Fruit fly (Drosophila melanogaster) whole organism, embryonic: ENCODE results near the gene Ced-12.

Source experiments
- ATbp ChIP-seq: fragments of 200-800 bp; sonication (Bioruptor generic); optimal IDR thresholded peaks from 2 replicates; lab custom pipeline; 2017; ENCODE audit warnings: missing biosample characterization, mild to moderate bottlenecking, missing genetic modification characterization, missing genetic modification reagents
- Bgb ChIP-seq: fragments of 200-800 bp; sonication (Bioruptor generic); IDR thresholded peaks from 2 replicates; pipeline ENCODE4 v1.3.6; 2022; ENCODE audit warnings: missing biosample characterization, missing genetic modification characterization; ENCODE audit not compliant: partially characterized antibody
- CG10267 ChIP-seq: fragments of 200-800 bp; sonication (Bioruptor generic); optimal IDR thresholded peaks from 2 replicates; lab custom pipeline; 2018; ENCODE audit warnings: missing biosample characterization, mild to moderate bottlenecking, missing genetic modification characterization, moderate library complexity
- CG10431 ChIP-seq: fragments of 200-800 bp; sonication (Bioruptor generic); optimal IDR thresholded peaks from 3 replicates; lab custom pipeline; 2018; ENCODE audit warnings: missing biosample characterization, mild to moderate bottlenecking, missing genetic modification characterization
- CG11247 ChIP-seq: fragments of 200-800 bp; sonication (Bioruptor generic); IDR thresholded peaks from 2 replicates; pipeline ENCODE4 v1.3.6; 2022; ENCODE audit warnings: missing biosample characterization, missing genetic modification characterization
- CG11723 ChIP-seq: fragments of 200-800 bp; sonication (Bioruptor generic); optimal IDR thresholded peaks from 2 replicates; lab custom pipeline; 2017; ENCODE audit warnings: missing biosample characterization, mild to moderate bottlenecking, missing genetic modification characterization
- CG12942 ChIP-seq: fragments of 200-800 bp; sonication (Bioruptor generic); optimal IDR thresholded peaks from 3 replicates; lab custom pipeline; 2016; ENCODE audit warnings: missing biosample characterization, missing genetic modification characterization
- CG13287 ChIP-seq: fragments of 200-800 bp; sonication (Bioruptor generic); IDR thresholded peaks from 2 replicates; pipeline ENCODE4 v1.3.6; 2022; ENCODE audit warnings: missing biosample characterization, missing genetic modification characterization; ENCODE audit not compliant: partially characterized antibody
- CG14710 ChIP-seq: fragments of 200-800 bp; sonication (Bioruptor generic); optimal IDR thresholded peaks from 3 replicates; lab custom pipeline; 2019; ENCODE audit warnings: missing biosample characterization, mild to moderate bottlenecking, missing genetic modification characterization, moderate library complexity
- CG14965 ChIP-seq: fragments of 200-800 bp; sonication (Bioruptor generic); optimal IDR thresholded peaks from 2 replicates; lab custom pipeline; 2016; ENCODE audit warnings: missing biosample characterization, missing genetic modification characterization, borderline replicate concordance
- CG15073 ChIP-seq: fragments of 200-800 bp; sonication (Bioruptor generic); optimal IDR thresholded peaks from 2 replicates; lab custom pipeline; 2016; ENCODE audit warnings: missing biosample characterization, missing genetic modification characterization
- CG15696 ChIP-seq: fragments of 200-800 bp; sonication (Bioruptor generic); optimal IDR thresholded peaks from 2 replicates; lab custom pipeline; 2019; ENCODE audit warnings: missing biosample characterization, mild to moderate bottlenecking, missing genetic modification characterization, moderate library complexity
- CG17186 ChIP-seq: fragments of 200-800 bp; sonication (Bioruptor generic); optimal IDR thresholded peaks from 3 replicates; lab custom pipeline; 2017; ENCODE audit warnings: missing biosample characterization, missing genetic modification reagents, missing genetic modification characterization
- CG2116 ChIP-seq: fragments of 200-800 bp; sonication (Bioruptor generic); optimal IDR thresholded peaks from 3 replicates; lab custom pipeline; 2018; ENCODE audit warnings: missing biosample characterization, mild to moderate bottlenecking, missing genetic modification characterization
- CG42726 ChIP-seq: fragments of 200-800 bp; sonication (Bioruptor generic); IDR thresholded peaks from 2 replicates; pipeline ENCODE4 v1.3.6; 2022; ENCODE audit warnings: missing biosample characterization, missing genetic modification characterization; ENCODE audit not compliant: partially characterized antibody
- CG8290 ChIP-seq, 3 experiments: fragments of 200-800 bp; sonication (Bioruptor generic); optimal IDR thresholded peaks; 2 replicates each; lab custom pipeline; 2016 to 2019; ENCODE audit warnings: missing biosample characterization in 3 of 3, missing genetic modification characterization in 3 of 3, mild to moderate bottlenecking in 2 of 3, moderate library complexity in 1 of 3
- CG9797 ChIP-seq: fragments of 200-800 bp; sonication (Bioruptor generic); optimal IDR thresholded peaks from 3 replicates; lab custom pipeline; 2018; ENCODE audit warnings: missing biosample characterization, mild to moderate bottlenecking, missing genetic modification characterization
- Dll ChIP-seq: fragments of 200-800 bp; sonication (Bioruptor generic); IDR thresholded peaks from 4 replicates; pipeline ENCODE4 v1.3.6; 2022; ENCODE audit warnings: missing biosample characterization, missing genetic modification characterization; ENCODE audit not compliant: partially characterized antibody
- Dp ChIP-seq: fragments of 200-800 bp; sonication (Bioruptor generic); optimal IDR thresholded peaks from 2 replicates; lab custom pipeline; 2018; ENCODE audit warnings: missing biosample characterization, mild to moderate bottlenecking, missing genetic modification characterization, moderate library complexity
- E2f2 ChIP-seq: fragments of 200-800 bp; sonication (Bioruptor generic); IDR thresholded peaks from 2 replicates; pipeline ENCODE4 v1.3.6; 2022; ENCODE audit warnings: missing biosample characterization, missing genetic modification characterization
- Gsc ChIP-seq: fragments of 200-800 bp; sonication (Bioruptor generic); IDR thresholded peaks from 2 replicates; pipeline ENCODE4 v1.3.6; 2022; ENCODE audit warnings: missing biosample characterization, missing genetic modification characterization
- HmgD ChIP-seq: fragments of 200-800 bp; sonication (Bioruptor generic); optimal IDR thresholded peaks from 3 replicates; lab custom pipeline; 2016; ENCODE audit warnings: missing biosample characterization, missing genetic modification characterization
- MBD-R2 ChIP-seq: fragments of 200-800 bp; sonication (Bioruptor generic); IDR thresholded peaks from 2 replicates; pipeline ENCODE4 v1.3.6; 2022; ENCODE audit warnings: missing biosample characterization, missing genetic modification characterization
- MESR4 ChIP-seq: fragments of 200-800 bp; sonication (Bioruptor generic); optimal IDR thresholded peaks from 2 replicates; lab custom pipeline; 2018; ENCODE audit warnings: missing biosample characterization, mild to moderate bottlenecking, missing genetic modification characterization, moderate library complexity
- Myb ChIP-seq: fragments of 200-800 bp; sonication (Bioruptor generic); optimal IDR thresholded peaks from 2 replicates; lab custom pipeline; 2016; ENCODE audit warnings: missing biosample characterization, missing genetic modification characterization
- Optix ChIP-seq: fragments of 200-800 bp; sonication (Bioruptor generic); IDR thresholded peaks from 3 replicates; pipeline ENCODE4 v1.3.6; 2022; ENCODE audit warnings: missing biosample characterization, missing genetic modification characterization
- Ptx1 ChIP-seq: fragments of 200-800 bp; sonication (Bioruptor generic); IDR thresholded peaks from 2 replicates; pipeline ENCODE4 v1.3.6; 2022; ENCODE audit warnings: missing biosample characterization, missing genetic modification characterization
- Sin3A ChIP-seq: fragments of >200 bp; optimal IDR thresholded peaks from 2 replicates; lab custom pipeline; 2018
- Tbp ChIP-seq: fragments of >200 bp; optimal IDR thresholded peaks from 2 replicates; lab custom pipeline; 2018; ENCODE audit warnings: missing biosample characterization, missing genetic modification characterization
- YL-1 ChIP-seq: fragments of 200-800 bp; sonication (Bioruptor generic); optimal IDR thresholded peaks from 3 replicates; lab custom pipeline; 2017; ENCODE audit warnings: missing biosample characterization, mild to moderate bottlenecking, missing genetic modification characterization
- ash1 ChIP-seq: fragments of 200-800 bp; sonication (Bioruptor generic); optimal IDR thresholded peaks from 2 replicates; lab custom pipeline; 2018; ENCODE audit warnings: missing biosample characterization, mild to moderate bottlenecking, missing genetic modification characterization
- ci ChIP-seq: fragments of 200-800 bp; sonication (Bioruptor generic); IDR thresholded peaks from 3 replicates; pipeline ENCODE4 v1.3.6; 2022; ENCODE audit warnings: missing biosample characterization, missing genetic modification characterization
- crp ChIP-seq, 2 experiments: fragments of 200-800 bp; sonication (Bioruptor generic); optimal IDR thresholded peaks; 2 replicates in 1 of 2; 3 replicates in 1 of 2; lab custom pipeline; 2017; ENCODE audit warnings: missing biosample characterization in 2 of 2, missing genetic modification characterization in 2 of 2, mild to moderate bottlenecking in 1 of 2, moderate library complexity in 1 of 2
- dmrt99B ChIP-seq: fragments of 200-800 bp; sonication (Bioruptor generic); optimal IDR thresholded peaks from 2 replicates; lab custom pipeline; 2018; ENCODE audit warnings: missing biosample characterization, mild to moderate bottlenecking, missing genetic modification characterization, moderate library complexity
- emc ChIP-seq: fragments of 200-800 bp; sonication (Bioruptor generic); optimal IDR thresholded peaks from 2 replicates; lab custom pipeline; 2016; ENCODE audit warnings: missing biosample characterization, missing genetic modification characterization
- gfzf ChIP-seq: fragments of 200-800 bp; sonication (Bioruptor generic); optimal IDR thresholded peaks from 2 replicates; lab custom pipeline; 2016; ENCODE audit warnings: missing biosample characterization, mild to moderate bottlenecking, missing genetic modification characterization, moderate library complexity
- gsb-n ChIP-seq: fragments of 200-800 bp; sonication (Bioruptor generic); optimal IDR thresholded peaks from 3 replicates; lab custom pipeline; 2018; ENCODE audit warnings: missing biosample characterization, mild to moderate bottlenecking, missing genetic modification characterization
- h ChIP-seq: fragments of >200 bp; optimal IDR thresholded peaks from 2 replicates; lab custom pipeline; 2017
- kay ChIP-seq: fragments of 200-800 bp; sonication (Bioruptor generic); optimal IDR thresholded peaks from 2 replicates; lab custom pipeline; 2016; ENCODE audit warnings: missing biosample characterization, missing genetic modification characterization
- kni ChIP-seq: fragments of 200-800 bp; sonication (Bioruptor generic); optimal IDR thresholded peaks from 3 replicates; lab custom pipeline; 2017; ENCODE audit warnings: mild to moderate bottlenecking, missing biosample characterization, missing genetic modification reagents, missing genetic modification characterization
- lab ChIP-seq: fragments of 200-800 bp; sonication (Bioruptor generic); optimal IDR thresholded peaks from 3 replicates; lab custom pipeline; 2017; ENCODE audit warnings: missing biosample characterization, missing genetic modification characterization, mild to moderate bottlenecking, moderate library complexity, missing genetic modification reagents
- mirr ChIP-seq: fragments of 200-800 bp; sonication (Bioruptor generic); optimal IDR thresholded peaks from 3 replicates; lab custom pipeline; 2018; ENCODE audit warnings: missing biosample characterization, mild to moderate bottlenecking, missing genetic modification characterization
- pros ChIP-seq: fragments of 200-800 bp; sonication (Bioruptor generic); optimal IDR thresholded peaks from 3 replicates; lab custom pipeline; 2019; ENCODE audit warnings: missing biosample characterization, mild to moderate bottlenecking, missing genetic modification characterization, moderate library complexity
- pzg ChIP-seq: fragments of 200-800 bp; sonication (Bioruptor generic); optimal IDR thresholded peaks from 3 replicates; lab custom pipeline; 2018; ENCODE audit warnings: missing biosample characterization, mild to moderate bottlenecking, missing genetic modification characterization, moderate library complexity
- sc ChIP-seq, 3 experiments: fragments of >200 bp in 2 of 3; fragments of 200-800 bp in 1 of 3; sonication (Bioruptor generic) in 1 of 3; optimal IDR thresholded peaks; 2 replicates in 2 of 3; 3 replicates in 1 of 3; lab custom pipeline; 2017; ENCODE audit warnings: mild to moderate bottlenecking in 1 of 3, missing biosample characterization in 1 of 3, missing genetic modification characterization in 1 of 3, missing genetic modification reagents in 1 of 3
- stwl ChIP-seq: fragments of 200-800 bp; sonication (Bioruptor generic); optimal IDR thresholded peaks from 3 replicates; lab custom pipeline; 2018; ENCODE audit warnings: missing biosample characterization, mild to moderate bottlenecking, missing genetic modification characterization, moderate library complexity
- tin ChIP-seq: fragments of 200-800 bp; sonication (Bioruptor generic); optimal IDR thresholded peaks from 3 replicates; lab custom pipeline; 2016; ENCODE audit warnings: missing biosample characterization, missing genetic modification characterization
- tx ChIP-seq: fragments of 200-800 bp; sonication (Bioruptor generic); optimal IDR thresholded peaks from 2 replicates; lab custom pipeline; 2016; ENCODE audit warnings: missing biosample characterization, missing genetic modification characterization

The Ced-12 gene

dm6 chr2L:12097698-12098097 is at the start of gene Ced-12 (continued):
- no peak for TF ChIP-seq Optix (GFP tag; lab: Robert Waterston, UW)
- peak; percentile 98 for TF ChIP-seq CG14710 (tag; lab: Kevin White, UChicago)
- peak; percentile 96 for TF ChIP-seq E2f2

- TF ChIP-seq MESR4: peak; percentile 22
- TF ChIP-seq stwl (tag; lab: Kevin White, UChicago): peak; percentile 35
- TF ChIP-seq Dll: peak; percentile 19; the same call in 1 of the 4 replicates
- TF ChIP-seq dmrt99B: no peak
- peak; percentile 66 for TF ChIP-seq CG9797 (GFP tag; lab: Kevin White, UChicago)
- TF ChIP-seq gfzf: peak; percentile 57
- TF ChIP-seq MBD-R2 (GFP tag; lab: Robert Waterston, UW): peak; percentile 66; the same call in 1 of the 2 replicates
- TF ChIP-seq CG10267 (tag; lab: Kevin White, UChicago): peak; percentile 18
- peak; percentile 85 for TF ChIP-seq Myb (GFP tag; lab: Kevin White, UChicago)
- no peak for TF ChIP-seq ash1
- peak; percentile 59 to 91 for TF ChIP-seq crp (GFP tag; optimal IDR thresholded peaks at IDR 0.05; lab: Kevin White, UChicago)
- TF ChIP-seq CG13287 (GFP tag; lab: Robert Waterston, UW): peak; percentile 47
- peak; percentile 14 for TF ChIP-seq YL-1 (GFP tag; lab: Kevin White, UChicago)
- peak; percentile 35 for TF ChIP-seq Dp (GFP tag; lab: Kevin White, UChicago)
- TF ChIP-seq CG14710 (tag; lab: Kevin White, UChicago): peak; percentile 36
- no peak for TF ChIP-seq CG42726 (GFP tag; lab: Robert Waterston, UW)
- TF ChIP-seq tin: no peak
- TF ChIP-seq Bgb (GFP tag; lab: Robert Waterston, UW): 0 out of 2 replicates have a peak, but pooled peaks have one; percentile 15
- no peak for TF ChIP-seq kay (GFP tag; lab: Kevin White, UChicago)
- TF ChIP-seq pzg (GFP tag; lab: Kevin White, UChicago): peak; percentile 43
- peak; percentile 1 for TF ChIP-seq CG2116 (GFP tag; lab: Kevin White, UChicago)
- peak; percentile 19; the same call in 1 of the 2 replicates for TF ChIP-seq E2f2
- TF ChIP-seq HmgD: no peak
- no peak for TF ChIP-seq mirr (GFP tag; lab: Kevin White, UChicago)
These were observed 48.9 kb upstream of the Ced-12 start, which contains the start of gene Plzf for dm6 chr2L:12048723-12049122. Gene Plzf (minus strand): TSS chr2L:12048918.

dm6 chr2L:12049133-12049532 is 48.5 kb upstream of the Ced-12 start, which contains the start of gene PLCXD:
Gene PLCXD (plus strand): TSS chr2L:12049418.
- TF ChIP-seq CG15073 (no peak), CG17186 (GFP tag; lab: Kevin White, UChicago) (no peak), CG15696 (tag; lab: Kevin White, UChicago) (no peak), ci (GFP tag; lab: Robert Waterston, UW) (peak; percentile 51; the same call in 2 of the 3 replicates), CG11723 (GFP tag; lab: Kevin White, UChicago) (no peak), emc (GFP tag; lab: Kevin White, UChicago) (no peak), CG12942 (GFP tag; lab: Kevin White, UChicago) (no peak), kni (GFP tag; lab: Kevin White, UChicago) (peak; percentile 20), Ptx1 (no peak), CG14965 (GFP tag; lab: Kevin White, UChicago) (no peak), sc (optimal IDR thresholded peaks at IDR 0.05; lab: Kevin White, UChicago) (no peak), sc (GFP tag; optimal IDR thresholded peaks at IDR 0.05; lab: Kevin White, UChicago) (no peak), Sin3A (lab: Kevin White, UChicago) (no peak), h (lab: Kevin White, UChicago) (no peak), gsb-n (tag; lab: Kevin White, UChicago) (peak; percentile 24), tx (GFP tag; lab: Kevin White, UChicago) (no peak), CG11247 (no peak), Gsc (GFP tag; lab: Robert Waterston, UW) (no peak), CG10431 (GFP tag; lab: Kevin White, UChicago) (peak; percentile 53), CG8290 (GFP tag; optimal IDR thresholded peaks at IDR 0.05; lab: Kevin White, UChicago) (no peak), CG8290 (tag; optimal IDR thresholded peaks at IDR 0.05; lab: Kevin White, UChicago) (no peak), Tbp (GFP tag; lab: Kevin White, UChicago) (no peak), ATbp (GFP tag; lab: Kevin White, UChicago) (peak; percentile 57), lab (GFP tag; lab: Kevin White, UChicago) (no peak), pros (no peak)
